Fruit fly (Drosophila melanogaster) whole organism, embryonic: Measurements from ENCODE around the gene Ccz1.

Experiments
- Bdp1 ChIP-seq: fragments of 200-800 bp; sonication (Bioruptor generic); optimal IDR thresholded peaks from 3 replicates; lab custom pipeline; 2016; ENCODE audit warnings: missing biosample characterization, missing genetic modification characterization
- Bteb2 ChIP-seq: fragments of 200-800 bp; sonication (Bioruptor generic); optimal IDR thresholded peaks from 2 replicates; lab custom pipeline; 2016; ENCODE audit warnings: missing biosample characterization, missing genetic modification characterization
- CG10209 ChIP-seq: fragments of 200-800 bp; sonication (Bioruptor generic); optimal IDR thresholded peaks from 3 replicates; lab custom pipeline; 2017; ENCODE audit warnings: missing biosample characterization, mild to moderate bottlenecking, missing genetic modification characterization, missing genetic modification reagents
- CG10267 ChIP-seq: fragments of 200-800 bp; sonication (Bioruptor generic); optimal IDR thresholded peaks from 2 replicates; lab custom pipeline; 2018; ENCODE audit warnings: missing biosample characterization, mild to moderate bottlenecking, missing genetic modification characterization, moderate library complexity
- CG10959 ChIP-seq: fragments of 200-800 bp; sonication (Bioruptor generic); IDR thresholded peaks from 2 replicates; pipeline ENCODE4 v1.3.6; 2022; ENCODE audit warnings: missing biosample characterization, missing genetic modification characterization
- CG11456 ChIP-seq: fragments of 200-800 bp; sonication (Bioruptor generic); IDR thresholded peaks from 3 replicates; pipeline ENCODE4 v1.3.6; 2022; ENCODE audit warnings: missing biosample characterization, missing genetic modification characterization
- CG1233 ChIP-seq: fragments of 200-800 bp; sonication (Bioruptor generic); optimal IDR thresholded peaks from 4 replicates; lab custom pipeline; 2018; ENCODE audit warnings: missing biosample characterization, mild to moderate bottlenecking, missing genetic modification characterization
- CG1529 ChIP-seq: fragments of 200-800 bp; sonication (Bioruptor generic); optimal IDR thresholded peaks from 3 replicates; lab custom pipeline; 2018; ENCODE audit warnings: missing biosample characterization, missing genetic modification characterization
- CG16863 ChIP-seq: fragments of 200-800 bp; sonication (Bioruptor generic); optimal IDR thresholded peaks from 3 replicates; lab custom pipeline; 2016; ENCODE audit warnings: missing biosample characterization, missing genetic modification characterization
- CG17186 ChIP-seq: fragments of 200-800 bp; sonication (Bioruptor generic); optimal IDR thresholded peaks from 3 replicates; lab custom pipeline; 2017; ENCODE audit warnings: missing biosample characterization, missing genetic modification reagents, missing genetic modification characterization
- CG18599 ChIP-seq: fragments of 200-800 bp; sonication (Bioruptor generic); optimal IDR thresholded peaks from 3 replicates; lab custom pipeline; 2017; ENCODE audit warnings: missing biosample characterization, missing genetic modification characterization, mild to moderate bottlenecking, moderate library complexity, missing genetic modification reagents
- CG30403 ChIP-seq: fragments of 200-800 bp; sonication (Bioruptor generic); optimal IDR thresholded peaks from 3 replicates; lab custom pipeline; 2016; ENCODE audit warnings: missing biosample characterization, missing genetic modification characterization
- CG3163 ChIP-seq: fragments of 200-800 bp; sonication (Bioruptor generic); optimal IDR thresholded peaks from 3 replicates; lab custom pipeline; 2016; ENCODE audit warnings: missing biosample characterization, missing genetic modification characterization
- CG4707 ChIP-seq: fragments of 200-800 bp; sonication (Bioruptor generic); optimal IDR thresholded peaks from 2 replicates; lab custom pipeline; 2018; ENCODE audit warnings: missing biosample characterization, mild to moderate bottlenecking, missing genetic modification characterization, moderate library complexity
- CG5245 ChIP-seq: fragments of 200-800 bp; sonication (Bioruptor generic); optimal IDR thresholded peaks from 3 replicates; lab custom pipeline; 2016; ENCODE audit warnings: missing biosample characterization, missing genetic modification characterization
- CG6654 ChIP-seq: fragments of 200-800 bp; sonication (Bioruptor generic); optimal IDR thresholded peaks from 2 replicates; lab custom pipeline; 2017; ENCODE audit warnings: missing biosample characterization, mild to moderate bottlenecking, missing genetic modification characterization
- CG7786 ChIP-seq: fragments of 200-800 bp; sonication (Bioruptor generic); optimal IDR thresholded peaks from 2 replicates; lab custom pipeline; 2016; ENCODE audit warnings: missing biosample characterization, missing genetic modification characterization
- CG8089 ChIP-seq: fragments of 200-800 bp; sonication (Bioruptor generic); optimal IDR thresholded peaks from 3 replicates; lab custom pipeline; 2016; ENCODE audit warnings: missing biosample characterization, missing genetic modification characterization
- CG8359 ChIP-seq: fragments of 200-800 bp; sonication (Bioruptor generic); optimal IDR thresholded peaks from 2 replicates; lab custom pipeline; 2017; ENCODE audit warnings: missing biosample characterization, mild to moderate bottlenecking, missing genetic modification characterization, borderline replicate concordance
- CG8478 ChIP-seq: fragments of >200 bp; optimal IDR thresholded peaks from 2 replicates; lab custom pipeline; 2018
- CG9437 ChIP-seq: fragments of 200-800 bp; sonication (Bioruptor generic); optimal IDR thresholded peaks from 2 replicates; lab custom pipeline; 2018; ENCODE audit warnings: missing biosample characterization, mild to moderate bottlenecking, missing genetic modification characterization
- CG9797 ChIP-seq: fragments of 200-800 bp; sonication (Bioruptor generic); optimal IDR thresholded peaks from 3 replicates; lab custom pipeline; 2018; ENCODE audit warnings: missing biosample characterization, mild to moderate bottlenecking, missing genetic modification characterization
- Chrac-16 ChIP-seq: fragments of 200-800 bp; sonication (Bioruptor generic); optimal IDR thresholded peaks from 3 replicates; lab custom pipeline; 2016; ENCODE audit warnings: missing biosample characterization, missing genetic modification characterization
- Dip2 ChIP-seq: fragments of 200-800 bp; sonication (Bioruptor generic); IDR thresholded peaks from 2 replicates; pipeline ENCODE4 v1.3.6; 2022; ENCODE audit warnings: missing biosample characterization, missing genetic modification characterization
- Dip3 ChIP-seq: fragments of 200-800 bp; sonication (Bioruptor generic); optimal IDR thresholded peaks from 3 replicates; lab custom pipeline; 2016; ENCODE audit warnings: missing biosample characterization, missing genetic modification characterization
- Dref ChIP-seq: fragments of 200-800 bp; sonication (Bioruptor generic); IDR thresholded peaks from 2 replicates; pipeline ENCODE4 v1.3.6; 2022; ENCODE audit warnings: missing biosample characterization, missing genetic modification characterization
- E2f2 ChIP-seq: fragments of 200-800 bp; sonication (Bioruptor generic); IDR thresholded peaks from 2 replicates; pipeline ENCODE4 v1.3.6; 2022; ENCODE audit warnings: missing biosample characterization, missing genetic modification characterization
- ERR ChIP-seq: fragments of 200-800 bp; sonication (Bioruptor generic); optimal IDR thresholded peaks from 2 replicates; lab custom pipeline; 2016; ENCODE audit warnings: missing biosample characterization, missing genetic modification characterization
- Fer2 ChIP-seq: fragments of 200-800 bp; sonication (Bioruptor generic); optimal IDR thresholded peaks from 2 replicates; lab custom pipeline; 2018; ENCODE audit warnings: missing biosample characterization, mild to moderate bottlenecking, missing genetic modification characterization, moderate library complexity
- GATAe ChIP-seq: fragments of 200-800 bp; sonication (Bioruptor generic); conservative IDR thresholded peaks from 2 replicates; pipeline ENCODE4 v1.3.6; 2022; ENCODE audit warnings: missing biosample characterization, missing genetic modification characterization
- Lhr ChIP-seq: fragments of 200-800 bp; sonication (Bioruptor generic); optimal IDR thresholded peaks from 3 replicates; lab custom pipeline; 2017; ENCODE audit warnings: mild to moderate bottlenecking, missing biosample characterization, missing genetic modification reagents, missing genetic modification characterization
- MBD-R2 ChIP-seq: fragments of 200-800 bp; sonication (Bioruptor generic); IDR thresholded peaks from 2 replicates; pipeline ENCODE4 v1.3.6; 2022; ENCODE audit warnings: missing biosample characterization, missing genetic modification characterization
- Mad ChIP-seq: fragments of 200-800 bp; sonication (Bioruptor generic); optimal IDR thresholded peaks from 2 replicates; lab custom pipeline; 2016; ENCODE audit warnings: missing biosample characterization, missing genetic modification characterization
- Pdp1 ChIP-seq, 2 experiments: fragments of 200-800 bp; sonication (Bioruptor generic); optimal IDR thresholded peaks; 3 replicates each; lab custom pipeline; 2016; ENCODE audit warnings: missing biosample characterization in 2 of 2, missing genetic modification characterization in 2 of 2, mild to moderate bottlenecking in 1 of 2, moderate library complexity in 1 of 2
- Sry-β ChIP-seq: fragments of 200-800 bp; sonication (Bioruptor generic); optimal IDR thresholded peaks from 2 replicates; lab custom pipeline; 2018; ENCODE audit warnings: missing biosample characterization, mild to moderate bottlenecking, missing genetic modification characterization, moderate library complexity
- Taf1 ChIP-seq: fragments of 200-800 bp; sonication (Bioruptor generic); IDR thresholded peaks from 2 replicates; pipeline ENCODE4 v1.3.6; 2022; ENCODE audit warnings: missing biosample characterization, missing genetic modification characterization
- Vsx1 ChIP-seq: fragments of 200-800 bp; sonication (Bioruptor generic); optimal IDR thresholded peaks from 2 replicates; lab custom pipeline; 2017; ENCODE audit warnings: missing biosample characterization, mild to moderate bottlenecking, missing genetic modification characterization, missing genetic modification reagents
- Xrp1 ChIP-seq: fragments of 200-800 bp; sonication (Bioruptor generic); IDR thresholded peaks from 2 replicates; pipeline ENCODE4 v1.3.6; 2022; ENCODE audit warnings: missing biosample characterization, missing genetic modification characterization
- crc ChIP-seq: fragments of 200-800 bp; sonication (Bioruptor generic); optimal IDR thresholded peaks from 2 replicates; lab custom pipeline; 2016; ENCODE audit warnings: missing biosample characterization, missing genetic modification characterization
- croc ChIP-seq: fragments of 200-800 bp; sonication (Bioruptor generic); conservative IDR thresholded peaks from 3 replicates; pipeline ENCODE4 v1.3.6; 2022; ENCODE audit warnings: missing biosample characterization, missing genetic modification characterization
- en ChIP-seq: fragments of 200-800 bp; sonication (Bioruptor generic); optimal IDR thresholded peaks from 2 replicates; lab custom pipeline; 2016; ENCODE audit warnings: missing biosample characterization, missing genetic modification characterization
- maf-S ChIP-seq: fragments of 200-800 bp; sonication (Bioruptor generic); optimal IDR thresholded peaks from 2 replicates; lab custom pipeline; 2016; ENCODE audit warnings: missing biosample characterization, missing genetic modification characterization
- nau ChIP-seq: fragments of 200-800 bp; sonication (Bioruptor generic); optimal IDR thresholded peaks from 3 replicates; lab custom pipeline; 2017; ENCODE audit warnings: missing biosample characterization, mild to moderate bottlenecking, missing genetic modification characterization, missing genetic modification reagents
- pb ChIP-seq: fragments of 200-800 bp; sonication (Bioruptor generic); optimal IDR thresholded peaks from 3 replicates; lab custom pipeline; 2016; ENCODE audit warnings: missing biosample characterization, missing genetic modification characterization
- pzg ChIP-seq: fragments of 200-800 bp; sonication (Bioruptor generic); optimal IDR thresholded peaks from 3 replicates; lab custom pipeline; 2018; ENCODE audit warnings: missing biosample characterization, mild to moderate bottlenecking, missing genetic modification characterization, moderate library complexity
- repo ChIP-seq: fragments of 200-800 bp; sonication (Bioruptor generic); optimal IDR thresholded peaks from 2 replicates; lab custom pipeline; 2016; ENCODE audit warnings: missing biosample characterization, missing genetic modification characterization
- schlank ChIP-seq: fragments of 200-800 bp; sonication (Bioruptor generic); optimal IDR thresholded peaks from 2 replicates; lab custom pipeline; 2018; ENCODE audit warnings: missing biosample characterization, mild to moderate bottlenecking, missing genetic modification characterization
- sens ChIP-seq: fragments of 200-800 bp; sonication (Bioruptor generic); peaks from one replicate; lab custom pipeline; 2016; ENCODE audit warnings: missing biosample characterization, missing genetic modification characterization
- shn ChIP-seq: fragments of 200-800 bp; sonication (Bioruptor generic); optimal IDR thresholded peaks from 3 replicates; lab custom pipeline; 2016; ENCODE audit warnings: missing biosample characterization, missing genetic modification characterization
- sna ChIP-seq: fragments of 200-800 bp; sonication (Bioruptor generic); IDR thresholded peaks from 2 replicates; pipeline ENCODE4 v1.3.6; 2022; ENCODE audit warnings: missing biosample characterization, missing genetic modification characterization; ENCODE audit not compliant: partially characterized antibody
- trem ChIP-seq: fragments of 200-800 bp; optimal IDR thresholded peaks from 3 replicates; lab custom pipeline; 2019; ENCODE audit warnings: missing biosample characterization, mild to moderate bottlenecking, missing genetic modification characterization, moderate library complexity
- tup ChIP-seq: fragments of 200-800 bp; sonication (Bioruptor generic); optimal IDR thresholded peaks from 2 replicates; lab custom pipeline; 2016; ENCODE audit warnings: missing biosample characterization, mild to moderate bottlenecking, missing genetic modification characterization, moderate library complexity

The Ccz1 gene

dm6 chr3L:3896553-3897034, 2.4 kb downstream of the Ccz1 start, which contains the start of the genes Gr63a and Lamtor4 (continued):
- TF ChIP-seq tup (GFP tag; lab: Kevin White, UChicago) (no peak), Bdp1 (GFP tag; lab: Kevin White, UChicago) (peak; percentile 25), repo (GFP tag; lab: Kevin White, UChicago) (no peak), Taf1 (GFP tag; lab: Robert Waterston, UW) (no peak), CG1529 (GFP tag; lab: Kevin White, UChicago) (no peak), CG8478 (lab: Kevin White, UChicago) (no peak), pzg (GFP tag; lab: Kevin White, UChicago) (peak; percentile 88), shn (no peak), CG9797 (GFP tag; lab: Kevin White, UChicago) (peak; percentile 91), Fer2 (tag; lab: Kevin White, UChicago) (no peak), GATAe (no peak), CG9437 (GFP tag; lab: Kevin White, UChicago) (no peak), CG16863 (GFP tag; lab: Kevin White, UChicago) (no peak), CG7786 (GFP tag; lab: Kevin White, UChicago) (peak; percentile 28), Lhr (GFP tag; lab: Kevin White, UChicago) (peak; percentile 24), maf-S (GFP tag; lab: Kevin White, UChicago) (peak; percentile 24), MBD-R2 (GFP tag; lab: Robert Waterston, UW) (peak; percentile 81), CG10267 (tag; lab: Kevin White, UChicago) (peak; percentile 96), sna (GFP tag; lab: Robert Waterston, UW) (no peak), en (GFP tag; lab: Kevin White, UChicago) (no peak), CG8359 (no peak), Dip2 (no peak), Pdp1 (GFP tag; optimal IDR thresholded peaks at IDR 0.05; lab: Kevin White, UChicago) (peak in 1 of 2 experiments; percentile 22), ERR (GFP tag; lab: Kevin White, UChicago) (peak; percentile 6), Xrp1 (no peak), CG18599 (GFP tag; lab: Kevin White, UChicago) (no peak), sens (GFP tag; lab: Kevin White, UChicago) (peak; percentile 82), CG30403 (no peak), CG1233 (no peak), nau (peak; percentile 1), CG17186 (GFP tag; lab: Kevin White, UChicago) (peak; percentile 43), CG10209 (GFP tag; lab: Kevin White, UChicago) (no peak), croc (no peak), CG3163 (GFP tag; lab: Kevin White, UChicago) (no peak), pb (GFP tag; lab: Kevin White, UChicago) (no peak), CG6654 (GFP tag; lab: Kevin White, UChicago) (no peak), Dref (GFP tag; lab: Robert Waterston, UW) (no peak), CG11456 (GFP tag; lab: Robert Waterston, UW) (no peak), CG5245 (GFP tag; lab: Kevin White, UChicago) (no peak), Dip3 (GFP tag; lab: Kevin White, UChicago) (no peak), CG10959 (GFP tag; lab: Robert Waterston, UW) (no peak), Chrac-16 (GFP tag; lab: Kevin White, UChicago) (no peak), CG4707 (no peak), Sry-β (no peak), trem (tag; lab: Kevin White, UChicago) (peak; percentile 85), Mad (GFP tag; lab: Kevin White, UChicago) (no peak), schlank (no peak), Vsx1 (no peak), CG8089 (GFP tag; lab: Kevin White, UChicago) (no peak), crc (no peak), E2f2 (GFP tag; lab: Robert Waterston, UW) (peak; percentile 97), Bteb2 (GFP tag; lab: Kevin White, UChicago) (no peak)
